Worm (Caenorhabditis elegans) whole organism, midembryonic: Measurements from ENCODE around the gene F38B7.11.

Experiments used
- T22C8.4 ChIP-seq: fragments of 200-800 bp; sonication (Bioruptor generic); IDR thresholded peaks from 2 replicates; pipeline ENCODE4 v1.3.6; 2022; ENCODE audit warnings: missing genetic modification characterization, missing compliant biosample characterization
- cog-1 ChIP-seq: sonication (generic microtip); optimal IDR thresholded peaks from 2 replicates; lab custom pipeline; 2016; ENCODE audit warnings: missing genetic modification characterization, missing compliant biosample characterization
- flt-1 ChIP-seq: fragments of 200-800 bp; sonication (Bioruptor generic); IDR thresholded peaks from 2 replicates; pipeline ENCODE4 v1.3.6; 2022; ENCODE audit warnings: missing genetic modification characterization, missing compliant biosample characterization
- ref-1 ChIP-seq: fragments of 200-800 bp; sonication (Bioruptor generic); conservative IDR thresholded peaks from 2 replicates; pipeline ENCODE4 v1.3.6; 2022; ENCODE audit warnings: missing genetic modification reagents, missing genetic modification characterization, missing compliant biosample characterization
- tab-1 ChIP-seq: fragments of 200-800 bp; sonication (Bioruptor generic); IDR thresholded peaks from 2 replicates; pipeline ENCODE4 v1.3.6; 2022; ENCODE audit warnings: missing genetic modification characterization, missing compliant biosample characterization

ce11 chrV:11516141-11516591 is 30.7 kb upstream of the F38B7.11 start, which contains the start of gene sdz-8:
- TF ChIP-seq flt-1 (GFP tag; lab: Robert Waterston, UW) = no peak
- TF ChIP-seq ref-1 = no peak
- TF ChIP-seq T22C8.4 (GFP tag; lab: Robert Waterston, UW) = no peak
- no peak for TF ChIP-seq cog-1 (tag; lab: Kevin White, UChicago)
- no peak for TF ChIP-seq tab-1
